Worm (Caenorhabditis elegans) whole organism, L1 larva: Measurements from ENCODE around the gene trap-3.

Source experiments
- C04F5.9 ChIP-seq: sonication (generic microtip); optimal IDR thresholded peaks from 2 replicates; lab custom pipeline; 2016; ENCODE audit warnings: missing genetic modification characterization, missing compliant biosample characterization
- C16A3.4 ChIP-seq: fragments of 150-350 bp; optimal IDR thresholded peaks from 2 replicates; lab custom pipeline; 2014; ENCODE audit warnings: missing biosample characterization, missing genetic modification characterization
- F16B12.6 ChIP-seq: fragments of 150-350 bp; optimal IDR thresholded peaks from 2 replicates; lab custom pipeline; 2014; ENCODE audit warnings: missing biosample characterization, missing genetic modification characterization
- aha-1 ChIP-seq: fragments of 150-350 bp; optimal IDR thresholded peaks from 2 replicates; lab custom pipeline; 2014; ENCODE audit warnings: missing biosample characterization, missing genetic modification characterization
- alr-1 ChIP-seq: fragments of 200-800 bp; sonication (Bioruptor generic); optimal IDR thresholded peaks from 2 replicates; lab custom pipeline; 2018; ENCODE audit warnings: borderline replicate concordance, mild to moderate bottlenecking, missing genetic modification characterization, missing compliant biosample characterization
- aly-2 ChIP-seq: fragments of 150-350 bp; optimal IDR thresholded peaks from 2 replicates; lab custom pipeline; 2014; ENCODE audit warnings: missing biosample characterization, missing genetic modification characterization
- blmp-1 ChIP-seq: fragments of 150-350 bp; optimal IDR thresholded peaks from 2 replicates; lab custom pipeline; 2014; ENCODE audit warnings: missing biosample characterization, missing genetic modification characterization
- ceh-63 ChIP-seq: fragments of 200-800 bp; sonication (Bioruptor generic); optimal IDR thresholded peaks from 2 replicates; lab custom pipeline; 2018; ENCODE audit warnings: mild to moderate bottlenecking, missing genetic modification characterization, missing compliant biosample characterization
- ceh-8 ChIP-seq: fragments of 200-800 bp; sonication (Bioruptor generic); optimal IDR thresholded peaks from 2 replicates; lab custom pipeline; 2018; ENCODE audit warnings: mild to moderate bottlenecking, missing genetic modification characterization, moderate library complexity, missing compliant biosample characterization
- ceh-82 ChIP-seq, 3 experiments: fragments of 150-350 bp in 1 of 3; sonication (generic microtip) in 2 of 3; optimal IDR thresholded peaks; 2 replicates each; lab custom pipeline; 2014 to 2017; ENCODE audit warnings: missing biosample characterization in 3 of 3, missing genetic modification characterization in 3 of 3
- ceh-88 ChIP-seq: fragments of 200-800 bp; sonication (Bioruptor generic); IDR thresholded peaks from 2 replicates; pipeline ENCODE4 v1.3.6; 2022; ENCODE audit warnings: missing genetic modification characterization, missing compliant biosample characterization
- dpl-1 ChIP-seq, 3 experiments: fragments of 150-350 bp in 2 of 3; sonication (generic microtip) in 1 of 3; optimal IDR thresholded peaks; 2 replicates each; lab custom pipeline; 2014 to 2017; ENCODE audit warnings: missing biosample characterization in 3 of 3, missing genetic modification characterization in 3 of 3, missing genetic modification reagents in 3 of 3
- efl-3 ChIP-seq: fragments of 200-800 bp; sonication (Bioruptor generic); optimal IDR thresholded peaks from 2 replicates; lab custom pipeline; 2018; ENCODE audit warnings: mild to moderate bottlenecking, missing genetic modification characterization, missing compliant biosample characterization
- egl-13 ChIP-seq: sonication (generic microtip); optimal IDR thresholded peaks from 2 replicates; lab custom pipeline; 2016; ENCODE audit warnings: missing genotype, missing genetic modification reagents, missing genetic modification characterization, missing compliant biosample characterization
- egl-27 ChIP-seq, 2 experiments: fragments of 150-350 bp in 1 of 2; sonication (generic microtip); optimal IDR thresholded peaks; 3 replicates each; lab custom pipeline; 2017 to 2018; ENCODE audit warnings: missing biosample characterization in 2 of 2, missing genetic modification characterization in 2 of 2, missing genetic modification reagents in 2 of 2
- elt-2 ChIP-seq: sonication (generic microtip); optimal IDR thresholded peaks from 2 replicates; lab custom pipeline; 2016; ENCODE audit warnings: missing genetic modification characterization, mild to moderate bottlenecking, inconsistent platforms, missing compliant biosample characterization, missing genetic modification reagents
- elt-3 ChIP-seq, 6 experiments: fragments of 150-350 bp in 1 of 6; sonication (generic microtip); optimal IDR thresholded peaks; 2 replicates each; lab custom pipeline; 2017 to 2018; ENCODE audit warnings: missing biosample characterization in 6 of 6, missing genetic modification characterization in 6 of 6, inconsistent platforms in 1 of 6
- fkh-4 ChIP-seq: sonication (generic microtip); optimal IDR thresholded peaks from 2 replicates; lab custom pipeline; 2016; ENCODE audit warnings: missing compliant biosample characterization, missing genetic modification characterization, borderline replicate concordance
- grh-1 ChIP-seq: fragments of 200-800 bp; sonication (Bioruptor generic); IDR thresholded peaks from 2 replicates; pipeline ENCODE4 v1.3.6; 2022; ENCODE audit warnings: missing genetic modification reagents, missing genetic modification characterization, missing compliant biosample characterization
- hlh-17 ChIP-seq: fragments of 200-800 bp; sonication (Bioruptor generic); optimal IDR thresholded peaks from 2 replicates; lab custom pipeline; 2018; ENCODE audit warnings: missing genetic modification characterization, mild to moderate bottlenecking, missing compliant biosample characterization, moderate library complexity, borderline replicate concordance
- hlh-4 ChIP-seq: sonication (generic microtip); optimal IDR thresholded peaks from 2 replicates; lab custom pipeline; 2016; ENCODE audit warnings: mild to moderate bottlenecking, missing genetic modification characterization, missing compliant biosample characterization
- irx-1 ChIP-seq: sonication (generic microtip); optimal IDR thresholded peaks from 2 replicates; lab custom pipeline; 2016; ENCODE audit warnings: missing genetic modification characterization, missing compliant biosample characterization
- isw-1 ChIP-seq: fragments of 200-800 bp; sonication (Bioruptor generic); IDR thresholded peaks from 2 replicates; pipeline ENCODE4 v1.3.6; 2022; ENCODE audit warnings: missing genetic modification characterization, missing compliant biosample characterization
- jun-1 ChIP-seq: fragments of 150-350 bp; optimal IDR thresholded peaks from 2 replicates; lab custom pipeline; 2014; ENCODE audit warnings: missing biosample characterization, missing genetic modification reagents, missing genetic modification characterization
- lin-13 ChIP-seq: fragments of 150-350 bp; optimal IDR thresholded peaks from 2 replicates; lab custom pipeline; 2014; ENCODE audit warnings: missing biosample characterization, missing genetic modification reagents, missing genetic modification characterization
- lin-14 ChIP-seq: fragments of 200-800 bp; sonication (Bioruptor generic); optimal IDR thresholded peaks from 2 replicates; lab custom pipeline; 2018; ENCODE audit warnings: mild to moderate bottlenecking, missing genetic modification characterization, moderate library complexity, missing compliant biosample characterization
- lin-15B ChIP-seq: fragments of 150-350 bp; sonication (generic microtip); optimal IDR thresholded peaks from 3 replicates; lab custom pipeline; 2014; ENCODE audit warnings: missing biosample characterization, missing genetic modification characterization
- lin-35 ChIP-seq, 2 experiments: fragments of 150-350 bp; optimal IDR thresholded peaks; 2 replicates each; lab custom pipeline; 2014; ENCODE audit warnings: missing biosample characterization in 2 of 2, missing genetic modification characterization in 2 of 2, missing genetic modification reagents in 2 of 2
- lir-3 ChIP-seq: sonication (generic microtip); optimal IDR thresholded peaks from 2 replicates; lab custom pipeline; 2016; ENCODE audit warnings: mild to moderate bottlenecking, missing genetic modification characterization, moderate library complexity, missing compliant biosample characterization; ENCODE audit not compliant: poor library complexity
- mab-9 ChIP-seq: fragments of 200-800 bp; sonication (Bioruptor generic); IDR thresholded peaks from 2 replicates; pipeline ENCODE4 v1.3.6; 2022; ENCODE audit warnings: missing genetic modification reagents, missing genetic modification characterization, missing compliant biosample characterization
- mep-1 ChIP-seq: fragments of 150-350 bp; optimal IDR thresholded peaks from 2 replicates; lab custom pipeline; 2014; ENCODE audit warnings: missing biosample characterization, missing genetic modification characterization
- nhr-19 ChIP-seq: fragments of 200-800 bp; sonication (Bioruptor generic); conservative IDR thresholded peaks from 2 replicates; pipeline ENCODE4 v1.3.6; 2022; ENCODE audit warnings: missing genetic modification characterization, missing compliant biosample characterization
- nhr-28 ChIP-seq: fragments of 150-350 bp; optimal IDR thresholded peaks from 2 replicates; lab custom pipeline; 2014; ENCODE audit warnings: missing biosample characterization, missing genetic modification characterization
- nhr-47 ChIP-seq: sonication (generic microtip); optimal IDR thresholded peaks from 2 replicates; lab custom pipeline; 2016; ENCODE audit warnings: mild to moderate bottlenecking, missing genetic modification characterization, moderate library complexity, missing compliant biosample characterization
- nhr-71 ChIP-seq: sonication (generic microtip); optimal IDR thresholded peaks from 2 replicates; lab custom pipeline; 2016; ENCODE audit warnings: mild to moderate bottlenecking, missing genetic modification characterization, moderate library complexity, missing compliant biosample characterization
- nhr-76 ChIP-seq: sonication (generic microtip); optimal IDR thresholded peaks from 2 replicates; lab custom pipeline; 2017; ENCODE audit warnings: missing biosample characterization, missing genetic modification characterization
- nhr-77 ChIP-seq: fragments of 150-350 bp; optimal IDR thresholded peaks from 2 replicates; lab custom pipeline; 2014; ENCODE audit warnings: missing biosample characterization, missing genetic modification characterization
- nhr-84 ChIP-seq: sonication (generic microtip); optimal IDR thresholded peaks from 2 replicates; lab custom pipeline; 2017; ENCODE audit warnings: missing biosample characterization, missing genetic modification characterization
- nhr-85 ChIP-seq: sonication (generic microtip); peaks from one replicate; lab custom pipeline; 2016; ENCODE audit warnings: missing genetic modification characterization, inconsistent platforms, missing compliant biosample characterization
- nhr-90 ChIP-seq: sonication (generic microtip); optimal IDR thresholded peaks from 2 replicates; lab custom pipeline; 2016; ENCODE audit warnings: mild to moderate bottlenecking, missing genetic modification characterization, missing compliant biosample characterization; ENCODE audit not compliant: poor library complexity
- pax-3 ChIP-seq: fragments of 200-800 bp; sonication (Bioruptor generic); optimal IDR thresholded peaks from 2 replicates; lab custom pipeline; 2018; ENCODE audit warnings: mild to moderate bottlenecking, missing genetic modification characterization, moderate library complexity, missing compliant biosample characterization
- pqm-1 ChIP-seq: sonication (generic microtip); optimal IDR thresholded peaks from 3 replicates; lab custom pipeline; 2017; ENCODE audit warnings: missing biosample characterization, missing genetic modification characterization
- rnt-1 ChIP-seq: sonication (generic microtip); optimal IDR thresholded peaks from 2 replicates; lab custom pipeline; 2016; ENCODE audit warnings: mild to moderate bottlenecking, missing genetic modification characterization, moderate library complexity, missing compliant biosample characterization
- skn-1 ChIP-seq: fragments of 150-350 bp; optimal IDR thresholded peaks from 2 replicates; lab custom pipeline; 2014; ENCODE audit warnings: missing biosample characterization, missing genetic modification characterization
- sox-4 ChIP-seq: sonication (generic microtip); optimal IDR thresholded peaks from 2 replicates; lab custom pipeline; 2016; ENCODE audit warnings: missing genetic modification characterization, missing compliant biosample characterization
- sptf-1 ChIP-seq: fragments of 150-350 bp; optimal IDR thresholded peaks from 2 replicates; lab custom pipeline; 2014; ENCODE audit warnings: missing biosample characterization, missing genetic modification characterization
- swsn-7 ChIP-seq: sonication (generic microtip); optimal IDR thresholded peaks from 2 replicates; lab custom pipeline; 2016; ENCODE audit warnings: missing genetic modification characterization, missing compliant biosample characterization
- tbx-2 ChIP-seq: sonication (generic microtip); optimal IDR thresholded peaks from 2 replicates; lab custom pipeline; 2016; ENCODE audit warnings: missing genetic modification characterization, missing compliant biosample characterization
- unc-130 ChIP-seq: fragments of 150-350 bp; optimal IDR thresholded peaks from 2 replicates; lab custom pipeline; 2017; ENCODE audit warnings: missing biosample characterization, missing genetic modification characterization, inconsistent platforms
- unc-62 ChIP-seq: fragments of 150-350 bp; optimal IDR thresholded peaks from 2 replicates; lab custom pipeline; 2014; ENCODE audit warnings: missing biosample characterization, missing genetic modification reagents, missing genetic modification characterization
- unc-98 ChIP-seq: fragments of 200-800 bp; sonication (Bioruptor generic); IDR thresholded peaks from 2 replicates; pipeline ENCODE4 v1.3.6; 2022; ENCODE audit warnings: missing genetic modification characterization, missing compliant biosample characterization
- xbp-1 ChIP-seq: sonication (generic microtip); optimal IDR thresholded peaks from 2 replicates; lab custom pipeline; 2016; ENCODE audit warnings: missing genetic modification characterization, missing compliant biosample characterization
- ztf-4 ChIP-seq: fragments of 150-350 bp; optimal IDR thresholded peaks from 2 replicates; lab custom pipeline; 2014; ENCODE audit warnings: missing biosample characterization, missing genetic modification characterization

trap-3 gene

DNA sequence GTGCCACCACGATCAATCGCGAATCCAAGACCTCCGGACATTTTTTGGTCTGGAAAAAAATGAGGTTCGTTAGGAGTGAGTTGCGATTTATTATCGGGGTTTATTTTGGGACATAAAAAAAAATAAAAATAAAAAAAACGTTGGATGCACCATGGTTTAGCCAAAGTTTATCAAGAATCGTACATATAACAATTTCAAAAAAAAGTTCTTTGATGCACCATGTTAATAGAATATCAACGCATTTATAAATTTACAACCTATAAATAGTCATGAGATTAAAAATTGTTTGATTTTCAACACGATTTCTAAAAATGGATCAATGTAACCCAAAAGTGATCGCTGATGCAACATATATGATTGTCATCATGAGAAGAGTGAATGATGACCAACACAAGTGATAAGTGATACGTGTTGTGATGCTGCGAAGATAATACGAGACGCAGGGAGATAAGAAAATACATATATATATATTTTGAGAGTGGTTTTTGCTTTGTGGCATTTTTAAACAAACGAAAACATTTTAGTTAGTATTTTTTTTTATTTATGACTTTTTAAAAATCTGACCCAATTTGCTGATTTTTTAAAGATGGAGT lies 23.2 kb downstream of the trap-3 start, which contains the start of gene Y38F2AR.12:
Gene Y38F2AR.12 (minus strand): TSS at position 51 of the 593 bp plus-strand sequence.
- TF ChIP-seq xbp-1 (tag; lab: Kevin White, UChicago) (no peak), ztf-4 (tag; lab: Kevin White, UChicago) (no peak), skn-1 (no peak), ceh-88 (GFP tag; lab: Robert Waterston, UW) (no peak), nhr-84 (no peak), rnt-1 (tag; lab: Kevin White, UChicago) (no peak), dpl-1 (GFP tag; optimal IDR thresholded peaks at IDR 0.05; lab: Kevin White, UChicago) (no peak), lin-35 (GFP tag; optimal IDR thresholded peaks at IDR 0.05; lab: Kevin White, UChicago) (peak in 1 of 2 experiments; percentile 17), F16B12.6 (tag; lab: Kevin White, UChicago) (no peak), aha-1 (tag; lab: Kevin White, UChicago) (no peak), alr-1 (tag; lab: Kevin White, UChicago) (no peak), unc-130 (tag; lab: Kevin White, UChicago) (no peak), isw-1 (no peak), fkh-4 (tag; lab: Kevin White, UChicago) (no peak), unc-98 (GFP tag; lab: Robert Waterston, UW) (no peak), jun-1 (tag; lab: Kevin White, UChicago) (no peak), irx-1 (tag; lab: Kevin White, UChicago) (no peak), nhr-85 (tag; lab: Kevin White, UChicago) (no peak), nhr-90 (tag; lab: Kevin White, UChicago) (no peak), C16A3.4 (tag; lab: Kevin White, UChicago) (no peak), nhr-47 (tag; lab: Kevin White, UChicago) (no peak), nhr-77 (tag; lab: Kevin White, UChicago) (no peak), elt-2 (tag; lab: Kevin White, UChicago) (peak; percentile 1), ceh-82 (tag; optimal IDR thresholded peaks at IDR 0.05; lab: Kevin White, UChicago) (no peak), hlh-4 (tag; lab: Kevin White, UChicago) (no peak), nhr-19 (GFP tag; lab: Robert Waterston, UW) (no peak), unc-62 (GFP tag; lab: Kevin White, UChicago) (no peak), mep-1 (tag; lab: Kevin White, UChicago) (no peak), lin-15B (tag; lab: Kevin White, UChicago) (no peak), egl-13 (tag; lab: Kevin White, UChicago) (no peak), nhr-28 (tag; lab: Kevin White, UChicago) (no peak), grh-1 (GFP tag; lab: Robert Waterston, UW) (no peak), lin-13 (GFP tag; lab: Kevin White, UChicago) (no peak), lin-14 (GFP tag; lab: Kevin White, UChicago) (peak; percentile 14), egl-27 (tag; optimal IDR thresholded peaks at IDR 0.05; lab: Kevin White, UChicago) (no peak), ceh-8 (GFP tag; lab: Kevin White, UChicago) (no peak), nhr-71 (tag; lab: Kevin White, UChicago) (no peak), C04F5.9 (no peak), ceh-63 (GFP tag; lab: Kevin White, UChicago) (no peak), aly-2 (no peak), blmp-1 (tag; lab: Kevin White, UChicago) (peak; percentile 24), efl-3 (GFP tag; lab: Kevin White, UChicago) (no peak), hlh-17 (GFP tag; lab: Kevin White, UChicago) (no peak), pax-3 (no peak), lir-3 (no peak), sox-4 (tag; lab: Kevin White, UChicago) (no peak), nhr-76 (no peak), mab-9 (GFP tag; lab: Robert Waterston, UW) (no peak), sptf-1 (no peak), tbx-2 (tag; lab: Kevin White, UChicago) (no peak), swsn-7 (tag; lab: Kevin White, UChicago) (no peak), pqm-1 (tag; lab: Kevin White, UChicago) (no peak), elt-3 (tag; optimal IDR thresholded peaks at IDR 0.05; lab: Kevin White, UChicago) (peak in 1 of 6 experiments; percentile 36)
